Fruit fly (Drosophila melanogaster) whole organism, pupa: ENCODE measurements around the gene Myc.

Experiments
- CG10348 ChIP-seq: fragments of 200-800 bp; sonication (Bioruptor generic); IDR thresholded peaks from 2 replicates; pipeline ENCODE4 v1.3.6; 2022; ENCODE audit warnings: missing biosample characterization, missing genetic modification characterization
- CG12605 ChIP-seq: fragments of 200-800 bp; sonication (Bioruptor generic); IDR thresholded peaks from 2 replicates; pipeline ENCODE4 v1.3.6; 2022; ENCODE audit warnings: missing biosample characterization, missing genetic modification characterization
- CG13204 ChIP-seq: fragments of 200-800 bp; sonication (Bioruptor generic); optimal IDR thresholded peaks from 2 replicates; lab custom pipeline; 2018; ENCODE audit warnings: missing biosample characterization, mild to moderate bottlenecking, missing genetic modification characterization, moderate library complexity
- CG14655 ChIP-seq: fragments of 200-800 bp; sonication (Bioruptor generic); optimal IDR thresholded peaks from 3 replicates; lab custom pipeline; 2017; ENCODE audit warnings: mild to moderate bottlenecking, missing biosample characterization, missing genetic modification reagents, missing genetic modification characterization
- CG15710 ChIP-seq: fragments of 200-800 bp; sonication (Bioruptor generic); optimal IDR thresholded peaks from 2 replicates; lab custom pipeline; 2018; ENCODE audit warnings: missing biosample characterization, mild to moderate bottlenecking, missing genetic modification characterization, moderate library complexity
- CG17806 ChIP-seq: fragments of 200-800 bp; sonication (Bioruptor generic); optimal IDR thresholded peaks from 2 replicates; lab custom pipeline; 2018; ENCODE audit warnings: missing biosample characterization, mild to moderate bottlenecking, missing genetic modification characterization, moderate library complexity
- CG32121 ChIP-seq: fragments of 200-800 bp; sonication (Bioruptor generic); IDR thresholded peaks from 2 replicates; pipeline ENCODE4 v1.3.6; 2022; ENCODE audit warnings: missing biosample characterization, missing genetic modification characterization
- CG34367 ChIP-seq: fragments of 200-800 bp; sonication (Bioruptor generic); optimal IDR thresholded peaks from 2 replicates; lab custom pipeline; 2018; ENCODE audit warnings: missing biosample characterization, mild to moderate bottlenecking, missing genetic modification characterization
- CG4496 ChIP-seq: fragments of 200-800 bp; sonication (Bioruptor generic); IDR thresholded peaks from 3 replicates; pipeline ENCODE4 v1.3.6; 2022; ENCODE audit warnings: missing biosample characterization, missing genetic modification characterization
- CG8159 ChIP-seq: fragments of 200-800 bp; sonication (Bioruptor generic); optimal IDR thresholded peaks from 3 replicates; lab custom pipeline; 2018; ENCODE audit warnings: missing biosample characterization, mild to moderate bottlenecking, missing genetic modification characterization, moderate library complexity
- CG8301 ChIP-seq: fragments of 200-800 bp; sonication (Bioruptor generic); optimal IDR thresholded peaks from 2 replicates; lab custom pipeline; 2018; ENCODE audit warnings: missing biosample characterization, mild to moderate bottlenecking, missing genetic modification characterization
- CG9948 ChIP-seq: fragments of 200-800 bp; sonication (Bioruptor generic); optimal IDR thresholded peaks from 2 replicates; lab custom pipeline; 2018; ENCODE audit warnings: missing biosample characterization, mild to moderate bottlenecking, missing genetic modification characterization, moderate library complexity
- D1 ChIP-seq: fragments of 200-800 bp; sonication (Bioruptor generic); optimal IDR thresholded peaks from 2 replicates; lab custom pipeline; 2018; ENCODE audit warnings: missing biosample characterization, mild to moderate bottlenecking, missing genetic modification characterization, moderate library complexity
- EcR ChIP-seq: fragments of 200-800 bp; sonication (Bioruptor generic); optimal IDR thresholded peaks from 3 replicates; lab custom pipeline; 2019; ENCODE audit warnings: missing biosample characterization, missing genetic modification characterization, mild to moderate bottlenecking, moderate library complexity, missing genetic modification reagents
- Ets98B ChIP-seq: fragments of 200-800 bp; sonication (Bioruptor generic); IDR thresholded peaks from 2 replicates; pipeline ENCODE4 v1.3.6; 2022; ENCODE audit warnings: missing biosample characterization, missing genetic modification characterization
- Pif1A ChIP-seq: fragments of 200-800 bp; sonication (Bioruptor generic); optimal IDR thresholded peaks from 3 replicates; lab custom pipeline; 2016; ENCODE audit warnings: missing biosample characterization, missing genetic modification characterization
- Pif1B ChIP-seq: fragments of 200-800 bp; sonication (Bioruptor generic); optimal IDR thresholded peaks from 3 replicates; lab custom pipeline; 2016; ENCODE audit warnings: missing biosample characterization, missing genetic modification characterization
- Snoo ChIP-seq: fragments of 200-800 bp; sonication (Bioruptor generic); optimal IDR thresholded peaks from 3 replicates; lab custom pipeline; 2017; ENCODE audit warnings: missing biosample characterization, mild to moderate bottlenecking, missing genetic modification characterization, inconsistent platforms
- fd96Ca ChIP-seq: fragments of 200-800 bp; sonication (Bioruptor generic); IDR thresholded peaks from 3 replicates; pipeline ENCODE4 v1.3.6; 2022; ENCODE audit warnings: missing biosample characterization, missing genetic modification characterization
- gl ChIP-seq: fragments of 200-800 bp; sonication (Bioruptor generic); optimal IDR thresholded peaks from 2 replicates; lab custom pipeline; 2018; ENCODE audit warnings: missing biosample characterization, mild to moderate bottlenecking, missing genetic modification characterization
- rn ChIP-seq: fragments of 200-800 bp; sonication (Bioruptor generic); IDR thresholded peaks from 2 replicates; pipeline ENCODE4 v1.3.6; 2022; ENCODE audit warnings: missing biosample characterization, missing genetic modification characterization

Myc gene

dm6 chrX:3380981-3381380 is 8.0 kb downstream of the Myc start:
- TF ChIP-seq CG8159 (peak; percentile 47), EcR (GFP tag; lab: Kevin White, UChicago) (no peak), CG13204 (GFP tag; lab: Kevin White, UChicago) (no peak), rn (peak; percentile 51; the same call in 1 of the 2 replicates), CG14655 (GFP tag; lab: Kevin White, UChicago) (peak; percentile 31), CG12605 (GFP tag; lab: Robert Waterston, UW) (no peak), fd96Ca (no peak), D1 (tag; lab: Kevin White, UChicago) (no peak), CG10348 (GFP tag; lab: Robert Waterston, UW) (no peak), CG4496 (GFP tag; lab: Robert Waterston, UW) (peak; percentile 74), CG15710 (tag; lab: Kevin White, UChicago) (peak; percentile 4), gl (no peak), Pif1B (GFP tag; lab: Kevin White, UChicago) (no peak), CG17806 (peak; percentile 41), CG9948 (peak; percentile 23), CG8301 (tag; lab: Kevin White, UChicago) (peak; percentile 24), Ets98B (GFP tag; lab: Robert Waterston, UW) (peak; percentile 68), Snoo (tag; lab: Kevin White, UChicago) (peak; percentile 43), CG34367 (tag; lab: Kevin White, UChicago) (peak; percentile 28), Pif1A (GFP tag; lab: Kevin White, UChicago) (peak; percentile 45), CG32121 (peak; percentile 52)

DNA sequence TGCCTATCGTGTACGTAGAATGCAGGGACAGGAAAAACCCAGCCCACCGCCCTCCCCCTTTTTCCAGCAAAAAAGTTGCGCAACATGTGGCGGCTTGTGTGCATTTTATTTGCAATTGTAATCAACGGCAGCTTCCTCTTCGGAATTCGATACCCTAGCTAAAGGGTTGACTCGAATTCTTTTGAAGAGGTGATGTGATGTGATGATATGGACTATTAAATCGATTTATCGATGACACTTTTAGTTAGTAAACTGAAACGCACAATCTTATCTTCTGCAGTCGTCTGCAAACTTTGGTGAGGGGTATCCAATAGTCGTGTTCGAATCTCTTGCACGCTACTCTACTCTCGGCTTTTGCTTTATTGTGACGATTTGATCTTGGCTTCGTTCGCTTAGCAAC is 8.7 kb downstream of the Myc start:
- TF ChIP-seq CG4496 (GFP tag; lab: Robert Waterston, UW) (peak; percentile 99), CG34367 (tag; lab: Kevin White, UChicago) (peak; percentile 98), D1 (tag; lab: Kevin White, UChicago) (peak; percentile 91), rn (peak; percentile 97), EcR (GFP tag; lab: Kevin White, UChicago) (peak; percentile 68), fd96Ca (peak; percentile 99), CG12605 (GFP tag; lab: Robert Waterston, UW) (peak; percentile 96), CG17806 (peak; percentile 97), CG14655 (GFP tag; lab: Kevin White, UChicago) (peak; percentile 97), Snoo (tag; lab: Kevin White, UChicago) (peak; percentile 93), CG9948 (peak; percentile 98), CG15710 (tag; lab: Kevin White, UChicago) (peak; percentile 96), Pif1B (GFP tag; lab: Kevin White, UChicago) (peak; percentile 97), Pif1A (GFP tag; lab: Kevin White, UChicago) (peak; percentile 98), CG32121 (peak; percentile 98), CG8301 (tag; lab: Kevin White, UChicago) (peak; percentile 96), CG10348 (GFP tag; lab: Robert Waterston, UW) (peak; percentile 92), CG13204 (GFP tag; lab: Kevin White, UChicago) (peak; percentile 89), gl (peak; percentile 92), Ets98B (GFP tag; lab: Robert Waterston, UW) (peak; percentile 98), CG8159 (peak; percentile 96)

DNA sequence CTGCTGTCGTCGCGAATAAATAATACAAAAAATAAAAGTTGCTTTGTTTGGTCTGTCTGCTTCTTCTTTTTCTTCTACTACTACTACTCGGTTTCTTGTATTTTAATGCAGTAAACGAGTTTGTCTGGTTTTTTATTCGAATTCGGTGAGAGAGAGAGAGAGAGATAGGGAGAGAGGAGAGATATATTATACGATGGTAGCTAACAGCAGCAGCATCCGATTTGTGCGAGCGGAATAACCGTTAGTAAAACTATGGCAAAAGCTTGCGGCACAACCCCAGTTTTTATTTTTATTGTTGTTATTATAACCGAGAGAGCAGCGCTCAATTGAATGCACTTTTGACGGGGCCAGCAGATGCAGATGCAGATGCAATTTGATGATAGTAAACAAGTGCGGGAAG is 9.1 kb downstream of the Myc start:
- no peak; the same call in 1 of the 2 replicates for TF ChIP-seq Ets98B (GFP tag; lab: Robert Waterston, UW)
- TF ChIP-seq CG13204 (GFP tag; lab: Kevin White, UChicago): no peak
- TF ChIP-seq CG12605 (GFP tag; lab: Robert Waterston, UW): 0 out of 2 replicates have a peak, but pooled peaks have one; percentile 1

DNA sequence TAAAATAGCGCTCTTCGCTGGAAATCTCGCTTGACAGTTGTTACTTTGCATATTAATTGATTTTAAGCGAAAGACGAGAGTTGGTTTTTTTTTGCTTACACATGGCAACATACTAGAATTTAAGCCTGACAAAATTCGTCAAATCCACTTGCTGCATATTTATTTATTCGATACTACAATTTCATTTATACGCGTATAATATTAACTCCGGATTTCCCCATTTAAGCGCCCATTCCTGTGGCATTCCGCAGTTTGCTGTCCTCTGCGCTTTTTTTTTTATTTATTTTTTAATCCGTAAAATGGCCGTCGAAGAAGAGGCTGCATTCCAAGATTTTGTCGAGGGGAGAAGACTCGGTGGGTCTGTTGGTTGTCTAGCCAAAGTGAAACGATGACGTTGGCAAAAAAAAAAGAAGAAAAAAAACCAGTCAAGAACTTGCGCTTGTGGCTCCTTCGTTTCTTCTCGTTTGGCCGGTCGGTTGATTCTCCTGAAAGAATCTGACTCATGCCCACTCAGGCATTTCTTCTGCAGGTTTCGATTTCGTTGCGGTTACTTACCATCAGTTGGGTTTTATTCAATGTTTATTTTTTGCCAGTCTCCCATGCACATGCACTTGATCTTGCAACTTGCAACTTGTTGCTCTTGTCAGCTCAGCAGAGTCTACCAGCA is 9.8 kb downstream of the Myc start:
- TF ChIP-seq CG34367 (tag; lab: Kevin White, UChicago) (peak; percentile 41), CG12605 (GFP tag; lab: Robert Waterston, UW) (no peak), CG4496 (GFP tag; lab: Robert Waterston, UW) (no peak), D1 (tag; lab: Kevin White, UChicago) (no peak), rn (no peak), EcR (GFP tag; lab: Kevin White, UChicago) (peak; percentile 72), CG15710 (tag; lab: Kevin White, UChicago) (peak; percentile 40), Ets98B (GFP tag; lab: Robert Waterston, UW) (no peak), CG8159 (peak; percentile 46), fd96Ca (no peak), CG10348 (GFP tag; lab: Robert Waterston, UW) (no peak), CG9948 (peak; percentile 33), Snoo (tag; lab: Kevin White, UChicago) (peak; percentile 21), CG14655 (GFP tag; lab: Kevin White, UChicago) (peak; percentile 23), gl (peak; percentile 10), Pif1B (GFP tag; lab: Kevin White, UChicago) (no peak), CG17806 (peak; percentile 43), CG13204 (GFP tag; lab: Kevin White, UChicago) (peak; percentile 6)

DNA sequence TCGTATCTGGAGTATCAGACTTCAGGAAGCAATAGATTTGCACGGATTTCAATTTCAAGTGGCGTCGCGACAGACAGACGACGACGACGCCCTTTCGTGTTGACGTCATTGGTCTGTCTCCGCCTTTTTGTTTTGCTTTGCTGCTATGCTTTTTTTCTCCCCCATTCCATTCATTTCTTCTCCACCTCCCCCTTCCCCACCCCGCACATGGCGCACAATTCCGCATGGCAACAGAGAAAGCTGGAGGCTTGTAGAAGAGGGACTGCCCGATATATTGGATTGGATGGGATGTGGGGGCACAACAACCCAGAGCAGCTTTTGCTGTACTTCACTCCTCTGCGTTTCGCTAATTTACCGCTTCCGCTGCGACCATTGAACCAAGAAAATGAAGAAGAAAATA is 10.9 kb downstream of the Myc start:
- TF ChIP-seq EcR (GFP tag; lab: Kevin White, UChicago): peak; percentile 66
- TF ChIP-seq CG17806: no peak
- no peak for TF ChIP-seq CG9948
- TF ChIP-seq gl: no peak
- no peak for TF ChIP-seq CG15710 (tag; lab: Kevin White, UChicago)
- TF ChIP-seq CG8159: no peak
- TF ChIP-seq fd96Ca: no peak
- no peak for TF ChIP-seq CG12605 (GFP tag; lab: Robert Waterston, UW)
- peak; percentile 21 for TF ChIP-seq CG13204 (GFP tag; lab: Kevin White, UChicago)
- no peak for TF ChIP-seq CG34367 (tag; lab: Kevin White, UChicago)
- no peak for TF ChIP-seq Snoo (tag; lab: Kevin White, UChicago)
- no peak for TF ChIP-seq D1 (tag; lab: Kevin White, UChicago)
- no peak for TF ChIP-seq CG10348 (GFP tag; lab: Robert Waterston, UW)
- no peak for TF ChIP-seq rn
